Fruit fly (Drosophila melanogaster): ENCODE results near the gene rtp.

- no peak for TF ChIP-seq Sin3A (optimal IDR thresholded peaks at IDR 0.05)
- no peak for TF ChIP-seq Gug (GFP tag; IDR thresholded peaks at IDR 0.05)
- TF ChIP-seq Bteb2 (GFP tag; optimal IDR thresholded peaks at IDR 0.05) = no peak
- TF ChIP-seq CG33213 (GFP tag; optimal IDR thresholded peaks at IDR 0.05) = no peak
- no peak for TF ChIP-seq gce (GFP tag; IDR thresholded peaks at IDR 0.05)
- TF ChIP-seq dm (GFP tag; optimal IDR thresholded peaks at IDR 0.05) = no peak
Observed at dm6 chr3R:5249308-5249707, 12.2 kb upstream of the rtp start.
